Fruit fly (Drosophila melanogaster): ENCODE measurements around the gene CG4362.

CG4362 gene

dm6 chr3R:20307487-20307971 is at the start of gene CG4362:
CG4362 (minus strand) TSS chr3R:20307537.
- TF ChIP-seq CG32121 (GFP tag; IDR thresholded peaks at IDR 0.05) (no peak), Ets98B (GFP tag; IDR thresholded peaks at IDR 0.05) (no peak), Pif1A (GFP tag; optimal IDR thresholded peaks at IDR 0.05) (no peak), CG10348 (GFP tag; IDR thresholded peaks at IDR 0.05) (no peak), D1 (tag; optimal IDR thresholded peaks at IDR 0.05) (no peak), EcR (GFP tag; optimal IDR thresholded peaks at IDR 0.05) (no peak), CG12605 (GFP tag; IDR thresholded peaks at IDR 0.05) (no peak), CG14655 (GFP tag; optimal IDR thresholded peaks at IDR 0.05) (no peak), CG34367 (tag; optimal IDR thresholded peaks at IDR 0.05) (no peak), gl (tag; optimal IDR thresholded peaks at IDR 0.05) (no peak), Pif1B (GFP tag; optimal IDR thresholded peaks at IDR 0.05) (no peak), CG8301 (tag; optimal IDR thresholded peaks at IDR 0.05) (no peak)

- TF ChIP-seq Ets98B (GFP tag; IDR thresholded peaks at IDR 0.05) (no peak), CG13204 (GFP tag; optimal IDR thresholded peaks at IDR 0.05) (no peak), Snoo (tag; optimal IDR thresholded peaks at IDR 0.05) (no peak), CG34367 (tag; optimal IDR thresholded peaks at IDR 0.05) (no peak), Pif1B (GFP tag; optimal IDR thresholded peaks at IDR 0.05) (no peak), rn (GFP tag; IDR thresholded peaks at IDR 0.05) (no peak), CG15710 (tag; optimal IDR thresholded peaks at IDR 0.05) (no peak), CG8301 (tag; optimal IDR thresholded peaks at IDR 0.05) (no peak), gl (tag; optimal IDR thresholded peaks at IDR 0.05) (no peak), fd96Ca (GFP tag; IDR thresholded peaks at IDR 0.05) (no peak), EcR (GFP tag; optimal IDR thresholded peaks at IDR 0.05) (no peak), CG9948 (tag; optimal IDR thresholded peaks at IDR 0.05) (no peak), CG8159 (tag; optimal IDR thresholded peaks at IDR 0.05) (no peak), D1 (tag; optimal IDR thresholded peaks at IDR 0.05) (no peak), CG12605 (GFP tag; IDR thresholded peaks at IDR 0.05) (no peak), CG32121 (GFP tag; IDR thresholded peaks at IDR 0.05) (no peak)
Observed at dm6 chr3R:20350278-20350677, 42.9 kb upstream of the CG4362 start.

dm6 chr3R:20346903-20347302 is 39.6 kb upstream of the CG4362 start:
- TF ChIP-seq fd96Ca (GFP tag; IDR thresholded peaks at IDR 0.05), result no peak
- no peak for TF ChIP-seq CG15710 (tag; optimal IDR thresholded peaks at IDR 0.05)
- no peak for TF ChIP-seq EcR (GFP tag; optimal IDR thresholded peaks at IDR 0.05)
- no peak for TF ChIP-seq CG8159 (tag; optimal IDR thresholded peaks at IDR 0.05)
- no peak for TF ChIP-seq CG13204 (GFP tag; optimal IDR thresholded peaks at IDR 0.05)
- no peak for TF ChIP-seq Ets98B (GFP tag; IDR thresholded peaks at IDR 0.05)
- no peak for TF ChIP-seq Pif1A (GFP tag; optimal IDR thresholded peaks at IDR 0.05)
- no peak for TF ChIP-seq CG14655 (GFP tag; optimal IDR thresholded peaks at IDR 0.05)
- no peak for TF ChIP-seq CG8301 (tag; optimal IDR thresholded peaks at IDR 0.05)
- TF ChIP-seq CG4496 (GFP tag; IDR thresholded peaks at IDR 0.05), result no peak
- TF ChIP-seq rn (GFP tag; IDR thresholded peaks at IDR 0.05), result no peak
- TF ChIP-seq Snoo (tag; optimal IDR thresholded peaks at IDR 0.05), result no peak

dm6 chr3R:20338673-20339072 is 31.3 kb upstream of the CG4362 start, which contains the start of gene Ir92a:
Ir92a (plus strand) TSS chr3R:20338973.
- TF ChIP-seq CG14655 (GFP tag; optimal IDR thresholded peaks at IDR 0.05) (no peak), CG9948 (tag; optimal IDR thresholded peaks at IDR 0.05) (no peak), CG4496 (GFP tag; IDR thresholded peaks at IDR 0.05) (no peak), CG12605 (GFP tag; IDR thresholded peaks at IDR 0.05) (no peak), rn (GFP tag; IDR thresholded peaks at IDR 0.05) (no peak), gl (tag; optimal IDR thresholded peaks at IDR 0.05) (no peak), fd96Ca (GFP tag; IDR thresholded peaks at IDR 0.05) (no peak), Snoo (tag; optimal IDR thresholded peaks at IDR 0.05) (no peak), Ets98B (GFP tag; IDR thresholded peaks at IDR 0.05) (no peak), CG13204 (GFP tag; optimal IDR thresholded peaks at IDR 0.05) (no peak), EcR (GFP tag; optimal IDR thresholded peaks at IDR 0.05) (no peak)

dm6 chr3R:20332688-20333087 is 25.4 kb upstream of the CG4362 start:
- TF ChIP-seq CG32121 (GFP tag; IDR thresholded peaks at IDR 0.05), result no peak
- no peak for TF ChIP-seq CG8159 (tag; optimal IDR thresholded peaks at IDR 0.05)
- no peak for TF ChIP-seq CG14655 (GFP tag; optimal IDR thresholded peaks at IDR 0.05)
- no peak for TF ChIP-seq Ets98B (GFP tag; IDR thresholded peaks at IDR 0.05)
- TF ChIP-seq rn (GFP tag; IDR thresholded peaks at IDR 0.05), result no peak
- no peak for TF ChIP-seq CG10348 (GFP tag; IDR thresholded peaks at IDR 0.05)
- TF ChIP-seq CG8301 (tag; optimal IDR thresholded peaks at IDR 0.05), result no peak
- no peak for TF ChIP-seq CG9948 (tag; optimal IDR thresholded peaks at IDR 0.05)
- no peak for TF ChIP-seq fd96Ca (GFP tag; IDR thresholded peaks at IDR 0.05)
- no peak for TF ChIP-seq CG15710 (tag; optimal IDR thresholded peaks at IDR 0.05)

dm6 chr3R:20327572-20328483 is 20.5 kb upstream of the CG4362 start, which contains the start of the genes CG4360 and Sirt2:
CG4360 (minus strand) TSS chr3R:20328003.
Sirt2 (plus strand) TSS chr3R:20328465.
- TF ChIP-seq CG17806 (tag; optimal IDR thresholded peaks at IDR 0.05) (peak; percentile 26), CG9948 (tag; optimal IDR thresholded peaks at IDR 0.05) (peak; percentile 6), Ets98B (GFP tag; IDR thresholded peaks at IDR 0.05) (peak; percentile 27; the same call in 1 of the 2 replicates), CG32121 (GFP tag; IDR thresholded peaks at IDR 0.05) (peak; percentile 46; the same call in 1 of the 2 replicates), D1 (tag; optimal IDR thresholded peaks at IDR 0.05) (no peak), CG4496 (GFP tag; IDR thresholded peaks at IDR 0.05) (0 out of 3 replicates have a peak, but pooled peaks have one; percentile 35), CG8159 (tag; optimal IDR thresholded peaks at IDR 0.05) (peak; percentile 53), fd96Ca (GFP tag; IDR thresholded peaks at IDR 0.05) (0 out of 3 replicates have a peak, but pooled peaks have one; percentile 6), gl (tag; optimal IDR thresholded peaks at IDR 0.05) (no peak)

Data from whole organism, pupa.